Worm (Caenorhabditis elegans): ENCODE measurements around the gene obr-1.
A peak's percentile ranks its signal among the peaks of the same experiment; 100 is the strongest.

Gene obr-1

ce11 chrIII:11244338-11244737 lies 26.4 kb downstream of the obr-1 start:
- TF ChIP-seq gmeb-1 (tag; optimal IDR thresholded peaks at IDR 0.05) (peak; percentile 18), R02D3.7 (tag; optimal IDR thresholded peaks at IDR 0.05) (no peak)

- peak; percentile 39 for TF ChIP-seq egl-27 (tag; optimal IDR thresholded peaks at IDR 0.05)
- peak; percentile 47 for TF ChIP-seq nhr-6 (tag; optimal IDR thresholded peaks at IDR 0.05)
- peak; percentile 98 for TF ChIP-seq fos-1 (tag; optimal IDR thresholded peaks at IDR 0.05)
- peak; percentile 86 for TF ChIP-seq F13H6.1 (tag; optimal IDR thresholded peaks at IDR 0.05)
- no peak for TF ChIP-seq alr-1 (tag; optimal IDR thresholded peaks at IDR 0.05)
- TF ChIP-seq nhr-25 (tag; optimal IDR thresholded peaks at IDR 0.05) = peak; percentile 81
- peak; percentile 5 to 9 for TF ChIP-seq mdl-1 (tag; optimal IDR thresholded peaks at IDR 0.05)
- no peak for TF ChIP-seq mbf-1 (tag; optimal IDR thresholded peaks at IDR 0.05)
- no peak for TF ChIP-seq nhr-23 (tag; optimal IDR thresholded peaks at IDR 0.05)
- peak; percentile 93 for TF ChIP-seq nhr-129 (tag; optimal IDR thresholded peaks at IDR 0.05)
- TF ChIP-seq lin-11 (tag; optimal IDR thresholded peaks at IDR 0.05) = no peak
- TF ChIP-seq ama-1 (optimal IDR thresholded peaks at IDR 0.05) = no peak
- peak; percentile 29 to 67 for TF ChIP-seq lsy-2 (tag; optimal IDR thresholded peaks at IDR 0.05)
- TF ChIP-seq unc-55 (GFP tag; optimal IDR thresholded peaks at IDR 0.05) = peak; percentile 85
- peak; percentile 61 for TF ChIP-seq nhr-21 (tag; optimal IDR thresholded peaks at IDR 0.05)
- TF ChIP-seq sem-4 (tag; optimal IDR thresholded peaks at IDR 0.05) = peak; percentile 18
- peak; percentile 35 for TF ChIP-seq snpc-4 (tag; optimal IDR thresholded peaks at IDR 0.05)
- peak; percentile 56 for TF ChIP-seq gmeb-1 (tag; optimal IDR thresholded peaks at IDR 0.05)
- no peak for TF ChIP-seq skn-1 (tag; optimal IDR thresholded peaks at IDR 0.05)
- TF ChIP-seq sma-3 (GFP tag; optimal IDR thresholded peaks at IDR 0.05) = peak; percentile 62
- peak; percentile 85 for TF ChIP-seq C34F6.9 (tag; optimal IDR thresholded peaks at IDR 0.05)
- TF ChIP-seq nhr-237 (tag; optimal IDR thresholded peaks at IDR 0.05) = no peak
- TF ChIP-seq lin-13 (GFP tag; optimal IDR thresholded peaks at IDR 0.05) = peak; percentile 57
- TF ChIP-seq lin-39 (tag; optimal IDR thresholded peaks at IDR 0.05) = no peak
- TF ChIP-seq sma-9 (GFP tag; optimal IDR thresholded peaks at IDR 0.05) = peak; percentile 85
- no peak for TF ChIP-seq sma-9 (tag; optimal IDR thresholded peaks at IDR 0.05)
- peak; percentile 93 for TF ChIP-seq crh-2 (tag; optimal IDR thresholded peaks at IDR 0.05)
- peak; percentile 52 for TF ChIP-seq blmp-1 (tag; optimal IDR thresholded peaks at IDR 0.05; ENCODE audit: insufficient read depth)
- peak; percentile 57 for TF ChIP-seq ztf-4 (tag; optimal IDR thresholded peaks at IDR 0.05)
Measured at ce11 chrIII:11243421-11243820, 27.3 kb downstream of the obr-1 start.

ce11 chrIII:11241583-11242187 lies 29.0 kb downstream of the obr-1 start:
- TF ChIP-seq fos-1 (tag; optimal IDR thresholded peaks at IDR 0.05) (peak; percentile 97), alr-1 (tag; optimal IDR thresholded peaks at IDR 0.05) (no peak), sma-9 (GFP tag; optimal IDR thresholded peaks at IDR 0.05) (peak; percentile 29), sma-9 (tag; optimal IDR thresholded peaks at IDR 0.05) (no peak), lin-13 (GFP tag; optimal IDR thresholded peaks at IDR 0.05) (no peak), crh-2 (tag; optimal IDR thresholded peaks at IDR 0.05) (no peak), ZK546.5 (tag; optimal IDR thresholded peaks at IDR 0.05) (no peak), blmp-1 (tag; optimal IDR thresholded peaks at IDR 0.05; ENCODE audit: insufficient read depth) (peak; percentile 85), nhr-77 (tag; optimal IDR thresholded peaks at IDR 0.05) (no peak), nhr-25 (tag; optimal IDR thresholded peaks at IDR 0.05) (no peak), nhr-10 (tag; optimal IDR thresholded peaks at IDR 0.05) (no peak)

ce11 chrIII:11240776-11241175 lies 29.9 kb downstream of the obr-1 start:
- TF ChIP-seq nhr-23 (tag; optimal IDR thresholded peaks at IDR 0.05) (no peak), sma-9 (GFP tag; optimal IDR thresholded peaks at IDR 0.05) (peak; percentile 32), sma-9 (tag; optimal IDR thresholded peaks at IDR 0.05) (no peak), mdl-1 (tag; optimal IDR thresholded peaks at IDR 0.05) (no peak), elt-1 (tag; optimal IDR thresholded peaks at IDR 0.05) (no peak), nhr-12 (tag; optimal IDR thresholded peaks at IDR 0.05) (no peak), blmp-1 (tag; optimal IDR thresholded peaks at IDR 0.05; ENCODE audit: insufficient read depth) (peak; percentile 55), Y55F3AM.14 (GFP tag; optimal IDR thresholded peaks at IDR 0.05) (no peak), nhr-25 (tag; optimal IDR thresholded peaks at IDR 0.05) (peak; percentile 55), ztf-4 (tag; optimal IDR thresholded peaks at IDR 0.05) (no peak), nhr-21 (tag; optimal IDR thresholded peaks at IDR 0.05) (no peak), skn-1 (tag; optimal IDR thresholded peaks at IDR 0.05) (no peak), unc-39 (tag; optimal IDR thresholded peaks at IDR 0.05) (no peak), lsy-2 (tag; optimal IDR thresholded peaks at IDR 0.05) (no peak), peb-1 (tag; optimal IDR thresholded peaks at IDR 0.05) (no peak), crh-2 (tag; optimal IDR thresholded peaks at IDR 0.05) (peak; percentile 14), unc-62 (GFP tag; optimal IDR thresholded peaks at IDR 0.05) (no peak), nhr-10 (tag; optimal IDR thresholded peaks at IDR 0.05) (no peak), unc-55 (GFP tag; optimal IDR thresholded peaks at IDR 0.05) (no peak), nhr-77 (tag; optimal IDR thresholded peaks at IDR 0.05) (no peak), fos-1 (tag; optimal IDR thresholded peaks at IDR 0.05) (peak; percentile 81), mab-5 (tag; optimal IDR thresholded peaks at IDR 0.05) (no peak), elt-3 (tag; optimal IDR thresholded peaks at IDR 0.05) (no peak)
